Worm (Caenorhabditis elegans) whole organism, L4 larva: Measurements from ENCODE around the gene nhr-92.

Experiments
- F26F4.8 ChIP-seq: fragments of 200-800 bp; sonication (Bioruptor generic); conservative IDR thresholded peaks from 2 replicates; pipeline ENCODE4 v1.3.6; 2022; ENCODE audit warnings: missing genetic modification characterization, missing compliant biosample characterization
- F49E8.2 ChIP-seq: sonication (generic microtip); optimal IDR thresholded peaks from 2 replicates; lab custom pipeline; 2016; ENCODE audit warnings: missing compliant biosample characterization, mild to moderate bottlenecking, missing genetic modification characterization, borderline replicate concordance
- ZK337.2 ChIP-seq: fragments of 200-800 bp; sonication (Bioruptor generic); IDR thresholded peaks from 2 replicates; pipeline ENCODE4 v1.3.6; 2022; ENCODE audit warnings: missing genetic modification reagents, missing genetic modification characterization, missing compliant biosample characterization
- aly-2 ChIP-seq: sonication (generic microtip); optimal IDR thresholded peaks from 2 replicates; lab custom pipeline; 2018; ENCODE audit warnings: missing biosample characterization, missing genetic modification characterization
- ces-1 ChIP-seq: fragments of 150-350 bp; sonication (generic microtip); optimal IDR thresholded peaks from 4 replicates; lab custom pipeline; 2014; ENCODE audit warnings: missing biosample characterization, missing genetic modification reagents, missing genetic modification characterization
- dpl-1 ChIP-seq: fragments of 150-350 bp; optimal IDR thresholded peaks from 2 replicates; lab custom pipeline; 2014; ENCODE audit warnings: missing biosample characterization, missing genetic modification reagents, missing genetic modification characterization
- hlh-30 ChIP-seq: sonication (generic microtip); optimal IDR thresholded peaks from 2 replicates; lab custom pipeline; 2017; ENCODE audit warnings: antibody characterized with exemption, mild to moderate bottlenecking, missing genetic modification characterization, missing compliant biosample characterization; ENCODE audit not compliant: insufficient read depth
- mdt-29 ChIP-seq: fragments of 200-800 bp; sonication (Bioruptor generic); IDR thresholded peaks from 2 replicates; pipeline ENCODE4 v1.3.6; 2022; ENCODE audit warnings: missing genetic modification reagents, missing genetic modification characterization, missing compliant biosample characterization
- nhr-6 ChIP-seq: fragments of 150-350 bp; optimal IDR thresholded peaks from 2 replicates; lab custom pipeline; 2014; ENCODE audit warnings: missing biosample characterization, missing genetic modification characterization
- sdz-12 ChIP-seq: fragments of 200-800 bp; sonication (Bioruptor generic); optimal IDR thresholded peaks from 2 replicates; lab custom pipeline; 2018; ENCODE audit warnings: mild to moderate bottlenecking, missing genetic modification characterization, missing compliant biosample characterization
- unc-39 ChIP-seq: sonication (generic microtip); optimal IDR thresholded peaks from 2 replicates; lab custom pipeline; 2017; ENCODE audit warnings: missing biosample characterization, missing genetic modification characterization
- vab-7 ChIP-seq: fragments of 200-800 bp; sonication (Bioruptor generic); IDR thresholded peaks from 2 replicates; pipeline ENCODE4 v1.3.6; 2022; ENCODE audit warnings: missing genetic modification reagents, missing genetic modification characterization, missing compliant biosample characterization
- zag-1 ChIP-seq: fragments of 150-350 bp; optimal IDR thresholded peaks from 2 replicates; lab custom pipeline; 2014; ENCODE audit warnings: missing biosample characterization, missing genetic modification characterization

DNA sequence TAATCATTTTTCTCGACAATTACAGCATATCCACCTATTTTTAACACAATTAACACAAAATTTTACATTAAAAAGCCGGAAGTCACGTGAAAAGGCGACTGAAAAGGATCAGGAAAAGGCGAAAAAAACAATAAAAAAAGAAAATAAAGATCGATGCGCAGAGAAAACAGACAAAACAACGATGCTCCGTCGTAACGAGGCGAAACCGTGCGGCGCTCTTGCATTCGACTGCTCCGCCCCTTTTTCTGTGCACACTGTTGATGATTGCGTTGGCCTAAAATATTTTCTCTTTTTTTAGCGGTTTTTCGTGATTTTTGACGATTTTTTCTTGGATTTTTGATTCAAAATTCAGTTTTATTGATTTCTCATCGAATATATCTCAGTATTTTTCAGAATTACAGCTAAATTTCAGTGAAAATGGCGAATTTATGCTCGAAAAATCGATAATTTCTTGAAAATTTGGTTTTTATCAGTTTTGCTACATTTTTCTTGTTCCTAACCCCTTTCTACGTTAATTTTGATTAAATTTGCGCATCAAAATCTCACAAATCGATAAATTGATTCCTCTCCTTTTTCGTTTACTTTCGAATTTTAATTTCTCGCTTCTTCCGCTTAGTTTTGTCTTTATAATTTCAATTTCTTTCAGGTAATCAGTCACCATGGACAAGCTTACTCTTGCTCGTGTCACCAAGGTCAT is 39.3 kb downstream of the nhr-92 start, which contains the start of gene rps-28:
- TF ChIP-seq sdz-12 (GFP tag; lab: Kevin White, UChicago) (no peak), ces-1 (GFP tag; lab: Kevin White, UChicago) (peak; percentile 88), unc-39 (no peak), vab-7 (GFP tag; lab: Robert Waterston, UW) (peak; percentile 96), zag-1 (tag; lab: Kevin White, UChicago) (peak; percentile 19), hlh-30 (peak; percentile 94), dpl-1 (GFP tag; lab: Kevin White, UChicago) (peak; percentile 91), nhr-6 (tag; lab: Kevin White, UChicago) (peak; percentile 90), F49E8.2 (peak; percentile 89), F26F4.8 (no peak), ZK337.2 (GFP tag; lab: Robert Waterston, UW) (peak; percentile 69; the same call in 1 of the 2 replicates), aly-2 (tag; lab: Kevin White, UChicago) (no peak), mdt-29 (peak; percentile 65; the same call in 1 of the 2 replicates)
